Fruit fly (Drosophila melanogaster) whole organism, prepupa: Measurements from ENCODE around the gene Eno.

Experiments used
- CG11294 ChIP-seq: fragments of 200-800 bp; sonication (Bioruptor generic); IDR thresholded peaks from 2 replicates; pipeline ENCODE4 v1.3.6; 2022; ENCODE audit warnings: missing biosample characterization, missing genetic modification characterization
- Gug ChIP-seq: fragments of 200-800 bp; sonication (Bioruptor generic); IDR thresholded peaks from 2 replicates; pipeline ENCODE4 v1.3.6; 2022; ENCODE audit warnings: missing biosample characterization, missing genetic modification characterization

dm6 chr2L:1724592-1724940 lies 4.9 kb downstream of the Eno start:
- TF ChIP-seq CG11294 (GFP tag; lab: Robert Waterston, UW) = no peak
- no peak for TF ChIP-seq Gug (GFP tag; lab: Robert Waterston, UW)
